Fruit fly (Drosophila melanogaster) whole organism, adult: Measurements from ENCODE around the gene ppk7.

Experiments used
- CG11617 ChIP-seq: fragments of 200-800 bp; sonication (Bioruptor generic); optimal IDR thresholded peaks from 2 replicates; lab custom pipeline; 2017; ENCODE audit warnings: mild to moderate bottlenecking, missing biosample characterization, missing genetic modification reagents, missing genetic modification characterization
- CG12768 ChIP-seq: fragments of 200-800 bp; sonication (Bioruptor generic); optimal IDR thresholded peaks from 2 replicates; lab custom pipeline; 2017; ENCODE audit warnings: missing biosample characterization, missing genetic modification characterization, mild to moderate bottlenecking, moderate library complexity, missing genetic modification reagents
- CG14711 ChIP-seq: fragments of 200-800 bp; sonication (Bioruptor generic); optimal IDR thresholded peaks from 2 replicates; lab custom pipeline; 2018; ENCODE audit warnings: missing biosample characterization, mild to moderate bottlenecking, missing genetic modification characterization, moderate library complexity
- CG1620 ChIP-seq: fragments of 200-800 bp; sonication (Bioruptor generic); optimal IDR thresholded peaks from 2 replicates; lab custom pipeline; 2016; ENCODE audit warnings: missing biosample characterization, missing genetic modification characterization
- CG33017 ChIP-seq: fragments of 200-800 bp; sonication (Bioruptor generic); optimal IDR thresholded peaks from 2 replicates; lab custom pipeline; 2018; ENCODE audit warnings: missing biosample characterization, mild to moderate bottlenecking, missing genetic modification characterization, moderate library complexity
- CG5204 ChIP-seq: fragments of 200-800 bp; sonication (Bioruptor generic); optimal IDR thresholded peaks from 2 replicates; lab custom pipeline; 2016; ENCODE audit warnings: missing biosample characterization, missing genetic modification characterization
- CG7045 ChIP-seq: fragments of 200-800 bp; sonication (Bioruptor generic); optimal IDR thresholded peaks from 2 replicates; lab custom pipeline; 2017; ENCODE audit warnings: missing biosample characterization, mild to moderate bottlenecking, missing genetic modification characterization
- CG7101 ChIP-seq: fragments of 200-800 bp; sonication (Bioruptor generic); optimal IDR thresholded peaks from 2 replicates; lab custom pipeline; 2018; ENCODE audit warnings: missing biosample characterization, mild to moderate bottlenecking, missing genetic modification characterization, moderate library complexity
- Clk ChIP-seq: fragments of 200-800 bp; sonication (Bioruptor generic); optimal IDR thresholded peaks from 2 replicates; lab custom pipeline; 2017; ENCODE audit warnings: missing biosample characterization, missing genetic modification characterization
- Crg-1 ChIP-seq: fragments of 200-800 bp; sonication (Bioruptor generic); optimal IDR thresholded peaks from 2 replicates; lab custom pipeline; 2016; ENCODE audit warnings: missing biosample characterization, missing genetic modification characterization
- Hr96 ChIP-seq: fragments of 200-800 bp; sonication (Bioruptor generic); optimal IDR thresholded peaks from 2 replicates; lab custom pipeline; 2016; ENCODE audit warnings: missing biosample characterization, missing genetic modification characterization
- Mnt ChIP-seq: fragments of 200-800 bp; sonication (Bioruptor generic); optimal IDR thresholded peaks from 2 replicates; lab custom pipeline; 2016; ENCODE audit warnings: missing biosample characterization, mild to moderate bottlenecking, missing genetic modification characterization
- bab1 ChIP-seq: fragments of 200-800 bp; sonication (Bioruptor generic); optimal IDR thresholded peaks from 3 replicates; lab custom pipeline; 2019; ENCODE audit warnings: missing biosample characterization, mild to moderate bottlenecking, missing genetic modification characterization, moderate library complexity
- cic ChIP-seq: fragments of 200-800 bp; sonication (Bioruptor generic); optimal IDR thresholded peaks from 2 replicates; lab custom pipeline; 2017; ENCODE audit warnings: missing biosample characterization, mild to moderate bottlenecking, missing genetic modification characterization, moderate library complexity
- cnc ChIP-seq, 2 experiments: fragments of >200 bp; optimal IDR thresholded peaks; 2 replicates each; lab custom pipeline; 2017
- kay ChIP-seq: fragments of 200-800 bp; sonication (Bioruptor generic); peaks from one replicate; lab custom pipeline; 2016; ENCODE audit warnings: missing biosample characterization, missing genetic modification characterization, borderline replicate concordance
- ovo ChIP-seq: fragments of 200-800 bp; sonication (Bioruptor generic); optimal IDR thresholded peaks from 2 replicates; lab custom pipeline; 2016; ENCODE audit warnings: missing biosample characterization, missing genetic modification characterization
- pad ChIP-seq: fragments of 200-800 bp; sonication (Bioruptor generic); optimal IDR thresholded peaks from 3 replicates; lab custom pipeline; 2017; ENCODE audit warnings: missing biosample characterization, missing genetic modification characterization, mild to moderate bottlenecking, moderate library complexity, missing genetic modification reagents
- tj ChIP-seq: fragments of 200-800 bp; sonication (Bioruptor generic); optimal IDR thresholded peaks from 3 replicates; lab custom pipeline; 2017; ENCODE audit warnings: missing biosample characterization, mild to moderate bottlenecking, missing genetic modification characterization, moderate library complexity
- toe ChIP-seq: fragments of 200-800 bp; sonication (Bioruptor generic); optimal IDR thresholded peaks from 2 replicates; lab custom pipeline; 2016; ENCODE audit warnings: missing biosample characterization, missing genetic modification characterization

The ppk7 gene

dm6 chr2L:6358218-6358617, 4.1 kb upstream of the ppk7 start, which contains the start of gene CG9500:
TSS of gene CG9500 (minus strand) at chr2L:6358318.
- TF ChIP-seq CG33017 (tag; lab: Kevin White, UChicago) = no peak
- TF ChIP-seq cic = no peak
- no peak for TF ChIP-seq Clk (GFP tag; lab: Kevin White, UChicago)
- TF ChIP-seq CG1620 (GFP tag; lab: Kevin White, UChicago) = no peak
- no peak for TF ChIP-seq CG5204
- TF ChIP-seq Mnt (GFP tag; lab: Kevin White, UChicago) = no peak
- TF ChIP-seq CG12768 = no peak
- no peak for TF ChIP-seq ovo (GFP tag; lab: Kevin White, UChicago)
- no peak for TF ChIP-seq toe (GFP tag; lab: Kevin White, UChicago)
- no peak for TF ChIP-seq tj (GFP tag; lab: Kevin White, UChicago)
- TF ChIP-seq CG7045 (GFP tag; lab: Kevin White, UChicago) = no peak

dm6 chr2L:6356686-6357362, 2.7 kb upstream of the ppk7 start:
- TF ChIP-seq CG1620 (GFP tag; lab: Kevin White, UChicago) = no peak
- TF ChIP-seq pad (GFP tag; lab: Kevin White, UChicago) = no peak
- no peak for TF ChIP-seq kay (GFP tag; lab: Kevin White, UChicago)
- TF ChIP-seq Mnt (GFP tag; lab: Kevin White, UChicago) = no peak
- TF ChIP-seq CG5204 = no peak
- TF ChIP-seq ovo (GFP tag; lab: Kevin White, UChicago) = no peak
- no peak for TF ChIP-seq cic

- TF ChIP-seq CG7045 (GFP tag; lab: Kevin White, UChicago) = no peak
- no peak for TF ChIP-seq Clk (GFP tag; lab: Kevin White, UChicago)
- TF ChIP-seq CG7101 (tag; lab: Kevin White, UChicago) = no peak
- TF ChIP-seq Crg-1 (GFP tag; lab: Kevin White, UChicago) = no peak
- no peak for TF ChIP-seq ovo (GFP tag; lab: Kevin White, UChicago)
- no peak for TF ChIP-seq cic
- no peak for TF ChIP-seq Hr96 (GFP tag; lab: Kevin White, UChicago)
- no peak for TF ChIP-seq pad (GFP tag; lab: Kevin White, UChicago)
- no peak for TF ChIP-seq toe (GFP tag; lab: Kevin White, UChicago)
- no peak for TF ChIP-seq CG33017 (tag; lab: Kevin White, UChicago)
- TF ChIP-seq CG1620 (GFP tag; lab: Kevin White, UChicago) = no peak
- no peak for TF ChIP-seq CG11617 (GFP tag; lab: Kevin White, UChicago)
- no peak for TF ChIP-seq CG5204
- TF ChIP-seq kay (GFP tag; lab: Kevin White, UChicago) = no peak
- TF ChIP-seq CG14711 (tag; lab: Kevin White, UChicago) = no peak
- TF ChIP-seq bab1 = no peak
- no peak for TF ChIP-seq tj (GFP tag; lab: Kevin White, UChicago)
- no peak for TF ChIP-seq cnc (optimal IDR thresholded peaks at IDR 0.05; lab: Kevin White, UChicago)
- no peak for TF ChIP-seq Mnt (GFP tag; lab: Kevin White, UChicago)
Observed at dm6 chr2L:6356134-6356533, 2.0 kb upstream of the ppk7 start.

dm6 chr2L:6354656-6355055, 525 bp upstream of the ppk7 start, which contains the start of gene ppk14:
TSS of gene ppk14 (plus strand) at chr2L:6354956.
- TF ChIP-seq pad (GFP tag; lab: Kevin White, UChicago) (no peak), toe (GFP tag; lab: Kevin White, UChicago) (no peak), Crg-1 (GFP tag; lab: Kevin White, UChicago) (no peak), CG14711 (tag; lab: Kevin White, UChicago) (no peak), kay (GFP tag; lab: Kevin White, UChicago) (no peak), CG33017 (tag; lab: Kevin White, UChicago) (no peak), ovo (GFP tag; lab: Kevin White, UChicago) (no peak), tj (GFP tag; lab: Kevin White, UChicago) (no peak), cic (no peak), CG11617 (GFP tag; lab: Kevin White, UChicago) (no peak)

dm6 chr2L:6351809-6352182, 2.3 kb downstream of the ppk7 start:
- peak; percentile 95 for TF ChIP-seq CG5204
- peak; percentile 91 for TF ChIP-seq CG7045 (GFP tag; lab: Kevin White, UChicago)
- TF ChIP-seq CG11617 (GFP tag; lab: Kevin White, UChicago) = peak; percentile 87
- TF ChIP-seq cic = peak; percentile 98
- TF ChIP-seq Mnt (GFP tag; lab: Kevin White, UChicago) = peak; percentile 85
- TF ChIP-seq Crg-1 (GFP tag; lab: Kevin White, UChicago) = peak; percentile 74
- TF ChIP-seq cnc (optimal IDR thresholded peaks at IDR 0.05; lab: Kevin White, UChicago) = no peak
- TF ChIP-seq tj (GFP tag; lab: Kevin White, UChicago) = peak; percentile 54
- peak; percentile 96 for TF ChIP-seq CG12768
- TF ChIP-seq CG7101 (tag; lab: Kevin White, UChicago) = peak; percentile 95
- TF ChIP-seq pad (GFP tag; lab: Kevin White, UChicago) = peak; percentile 83
- peak; percentile 89 for TF ChIP-seq CG14711 (tag; lab: Kevin White, UChicago)
- TF ChIP-seq kay (GFP tag; lab: Kevin White, UChicago) = peak; percentile 98
- peak; percentile 64 for TF ChIP-seq CG1620 (GFP tag; lab: Kevin White, UChicago)
- TF ChIP-seq ovo (GFP tag; lab: Kevin White, UChicago) = peak; percentile 55
- peak; percentile 46 for TF ChIP-seq bab1
- peak; percentile 92 for TF ChIP-seq Hr96 (GFP tag; lab: Kevin White, UChicago)
- TF ChIP-seq Clk (GFP tag; lab: Kevin White, UChicago) = peak; percentile 90
- TF ChIP-seq CG33017 (tag; lab: Kevin White, UChicago) = peak; percentile 95
- TF ChIP-seq toe (GFP tag; lab: Kevin White, UChicago) = peak; percentile 94
